Worm (Caenorhabditis elegans): ENCODE data around the gene C41A3.2.

DNA sequence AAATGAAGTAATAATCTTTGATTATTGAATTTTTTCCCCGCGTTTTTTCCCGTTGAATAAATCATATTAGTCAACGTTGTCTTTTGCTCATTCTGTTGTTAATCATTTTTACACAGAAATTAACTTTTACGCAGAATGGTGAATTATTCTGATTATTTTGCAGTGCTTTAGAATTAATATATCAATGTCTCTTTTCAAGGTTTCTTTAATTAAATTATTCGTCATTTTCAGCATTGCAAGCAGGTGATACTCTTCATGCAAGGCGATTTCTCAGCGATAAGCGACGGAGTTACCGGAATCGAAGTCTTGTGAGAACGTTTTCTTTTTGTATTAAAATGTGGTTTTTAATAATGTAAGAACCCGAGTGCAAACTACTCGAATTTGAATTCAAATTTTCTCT is 26.5 kb downstream of the C41A3.2 start:
- no peak for TF ChIP-seq Y105C5A.15 (GFP tag; IDR thresholded peaks at IDR 0.05)
- TF ChIP-seq unc-62 (GFP tag; optimal IDR thresholded peaks at IDR 0.05 in 1 of 2), result no peak
- TF ChIP-seq unc-62 (tag; optimal IDR thresholded peaks at IDR 0.05), result no peak
- TF ChIP-seq lin-1 (GFP tag; IDR thresholded peaks at IDR 0.05), result no peak
- no peak for TF ChIP-seq ZK546.5 (tag; optimal IDR thresholded peaks at IDR 0.05)

All from whole organism, L4 larva.